ENCODE assay signal across 4 worm cellular contexts in the genomic region with DNA sequence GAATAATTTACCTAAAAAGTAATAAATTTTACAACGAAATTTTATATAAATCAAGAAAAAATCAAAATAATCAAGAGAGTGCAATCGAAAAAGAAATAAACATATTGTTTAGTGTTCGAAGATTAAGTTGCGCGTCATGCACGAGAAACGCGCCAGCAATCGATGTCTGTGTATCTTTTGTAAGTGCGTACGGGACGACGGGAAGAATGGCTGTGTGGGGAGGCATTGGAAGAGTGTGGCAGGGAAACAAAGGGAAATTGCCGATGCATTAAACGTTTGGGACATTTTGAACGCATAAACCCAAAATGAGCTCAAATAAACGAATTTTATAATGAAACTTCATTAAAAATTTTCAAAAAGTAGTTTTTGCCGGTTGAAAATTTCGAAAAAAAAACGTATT.
TF ChIP-seq lines count a peak whose summit lies in the region.

immt-1 (minus strand) TSS at position 11 of the 400 bp plus-strand sequence.

TF ChIP-seq in whole organism, L2 larva, 48 proteins besides CTCF, POLR2A, EP300 and RAD21 (continues in another document):
- TF ChIP-seq nhr-23 (tag; optimal IDR thresholded peaks at IDR 0.05; lab: Kevin White, UChicago), result no peak
- TF ChIP-seq mdl-1 (tag; optimal IDR thresholded peaks at IDR 0.05; lab: Kevin White, UChicago), result no peak
- peak; percentile 29 for TF ChIP-seq nhr-21 (tag; optimal IDR thresholded peaks at IDR 0.05; lab: Kevin White, UChicago)
- no peak for TF ChIP-seq R02D3.7 (tag; optimal IDR thresholded peaks at IDR 0.05; lab: Kevin White, UChicago)
- TF ChIP-seq nhr-77 (tag; optimal IDR thresholded peaks at IDR 0.05; lab: Kevin White, UChicago), result no peak
- TF ChIP-seq fos-1 (tag; optimal IDR thresholded peaks at IDR 0.05; lab: Kevin White, UChicago), result peak; percentile 90
- no peak for TF ChIP-seq elt-1 (tag; optimal IDR thresholded peaks at IDR 0.05; lab: Kevin White, UChicago)
- peak; percentile 54 for TF ChIP-seq sem-4 (tag; optimal IDR thresholded peaks at IDR 0.05; lab: Kevin White, UChicago)
- peak; percentile 90 for TF ChIP-seq nhr-129 (tag; optimal IDR thresholded peaks at IDR 0.05; lab: Kevin White, UChicago)
- TF ChIP-seq mab-5 (tag; optimal IDR thresholded peaks at IDR 0.05; lab: Kevin White, UChicago), result peak; percentile 62
- TF ChIP-seq skn-1 (tag; optimal IDR thresholded peaks at IDR 0.05; lab: Kevin White, UChicago), result peak; percentile 59
- no peak for TF ChIP-seq unc-62 (GFP tag; optimal IDR thresholded peaks at IDR 0.05; lab: Kevin White, UChicago)
- TF ChIP-seq lin-13 (GFP tag; optimal IDR thresholded peaks at IDR 0.05; lab: Kevin White, UChicago), result peak; percentile 76
- TF ChIP-seq dmd-4 (tag; optimal IDR thresholded peaks at IDR 0.05; lab: Kevin White, UChicago), result peak; percentile 57
- peak; percentile 65 for TF ChIP-seq snpc-4 (tag; optimal IDR thresholded peaks at IDR 0.05; lab: Kevin White, UChicago)
- TF ChIP-seq Y55F3AM.14 (GFP tag; optimal IDR thresholded peaks at IDR 0.05; lab: Kevin White, UChicago), result no peak
- peak; percentile 65 for TF ChIP-seq nhr-25 (tag; optimal IDR thresholded peaks at IDR 0.05; lab: Kevin White, UChicago)
- peak; percentile 76 for TF ChIP-seq ztf-4 (tag; optimal IDR thresholded peaks at IDR 0.05; lab: Kevin White, UChicago)
- TF ChIP-seq alr-1 (tag; optimal IDR thresholded peaks at IDR 0.05; lab: Kevin White, UChicago), result no peak
- TF ChIP-seq gmeb-1 (tag; optimal IDR thresholded peaks at IDR 0.05; lab: Kevin White, UChicago), result peak; percentile 68
- TF ChIP-seq C34F6.9 (tag; optimal IDR thresholded peaks at IDR 0.05; lab: Kevin White, UChicago), result peak; percentile 90
- peak; percentile 92 for TF ChIP-seq unc-55 (GFP tag; optimal IDR thresholded peaks at IDR 0.05; lab: Kevin White, UChicago)

TF ChIP-seq in whole organism, L4 larva, 104 proteins besides CTCF, POLR2A, EP300 and RAD21 (continues in another document):
- TF ChIP-seq hlh-30 (tag; optimal IDR thresholded peaks at IDR 0.05; lab: Kevin White, UChicago; ENCODE audit: insufficient read depth), result peak; percentile 65
- TF ChIP-seq zag-1 (tag; optimal IDR thresholded peaks at IDR 0.05; lab: Kevin White, UChicago), result no peak
- TF ChIP-seq fkh-10 (GFP tag; optimal IDR thresholded peaks at IDR 0.05; lab: Kevin White, UChicago), result peak; percentile 44
- TF ChIP-seq zip-2 (tag; optimal IDR thresholded peaks at IDR 0.05; lab: Kevin White, UChicago), result no peak
- no peak for TF ChIP-seq zfp-3 (GFP tag; conservative IDR thresholded peaks at IDR 0.05; lab: Robert Waterston, UW)
- peak; percentile 51 for TF ChIP-seq T26A8.4 (GFP tag; IDR thresholded peaks at IDR 0.05; lab: Robert Waterston, UW)
- no peak for TF ChIP-seq nhr-10 (tag; optimal IDR thresholded peaks at IDR 0.05; lab: Kevin White, UChicago)
- TF ChIP-seq nhr-25 (tag; optimal IDR thresholded peaks at IDR 0.05; lab: Kevin White, UChicago; ENCODE audit: borderline replicate concordance, insufficient read depth), result no peak
- TF ChIP-seq pqm-1 (tag; optimal IDR thresholded peaks at IDR 0.05; lab: Kevin White, UChicago), result peak; percentile 68
- no peak for TF ChIP-seq ceh-44 (GFP tag; IDR thresholded peaks at IDR 0.05; lab: Robert Waterston, UW)
- TF ChIP-seq lin-15B (tag; optimal IDR thresholded peaks at IDR 0.05; lab: Kevin White, UChicago), result no peak
- peak; percentile 86 for TF ChIP-seq hlh-11 (tag; optimal IDR thresholded peaks at IDR 0.05; lab: Kevin White, UChicago)
- TF ChIP-seq tra-1 (GFP tag; IDR thresholded peaks at IDR 0.05; lab: Robert Waterston, UW), result 0 out of 2 replicates have a peak, but pooled peaks have one; percentile 31
- TF ChIP-seq F26F4.8 (GFP tag; conservative IDR thresholded peaks at IDR 0.05; lab: Robert Waterston, UW), result no peak
- TF ChIP-seq zip-11 (GFP tag; IDR thresholded peaks at IDR 0.05; lab: Robert Waterston, UW), result no peak
- peak; percentile 85 for TF ChIP-seq hmg-1.1 (GFP tag; IDR thresholded peaks at IDR 0.05; lab: Robert Waterston, UW)
- no peak for TF ChIP-seq ztf-11 (tag; optimal IDR thresholded peaks at IDR 0.05; lab: Kevin White, UChicago)
- TF ChIP-seq D1046.2 (GFP tag; IDR thresholded peaks at IDR 0.05; lab: Robert Waterston, UW), result no peak
- no peak for TF ChIP-seq ama-1 (optimal IDR thresholded peaks at IDR 0.05; lab: Kevin White, UChicago)
- no peak for TF ChIP-seq ceh-82 (tag; optimal IDR thresholded peaks at IDR 0.05; lab: Kevin White, UChicago)
- peak; percentile 68 for TF ChIP-seq nhr-11 (tag; optimal IDR thresholded peaks at IDR 0.05; lab: Kevin White, UChicago)
- peak; percentile 80 for TF ChIP-seq rbr-2 (tag; optimal IDR thresholded peaks at IDR 0.05; lab: Kevin White, UChicago)
- no peak for TF ChIP-seq jun-1 (tag; optimal IDR thresholded peaks at IDR 0.05; lab: Kevin White, UChicago)

TF ChIP-seq in whole organism, late embryonic, 69 proteins besides CTCF, POLR2A, EP300 and RAD21 (continues in another document):
- no peak for TF ChIP-seq unc-3 (GFP tag; conservative IDR thresholded peaks at IDR 0.05; lab: Robert Waterston, UW)
- peak; percentile 15 for TF ChIP-seq unc-3 (tag; optimal IDR thresholded peaks at IDR 0.05; lab: Kevin White, UChicago)
- TF ChIP-seq lin-11 (tag; optimal IDR thresholded peaks at IDR 0.05; lab: Kevin White, UChicago), result no peak
- TF ChIP-seq sox-4 (tag; optimal IDR thresholded peaks at IDR 0.05; lab: Kevin White, UChicago), result no peak
- TF ChIP-seq pax-1 (tag; optimal IDR thresholded peaks at IDR 0.05; lab: Kevin White, UChicago), result peak; percentile 50
- TF ChIP-seq ceh-6 (GFP tag; optimal IDR thresholded peaks at IDR 0.05; lab: Kevin White, UChicago), result no peak
- peak; percentile 16 for TF ChIP-seq madf-2 (tag; optimal IDR thresholded peaks at IDR 0.05; lab: Kevin White, UChicago)
- peak; percentile 70 for TF ChIP-seq unc-55 (GFP tag; optimal IDR thresholded peaks at IDR 0.05; lab: Kevin White, UChicago)
- TF ChIP-seq fax-1 (tag; optimal IDR thresholded peaks at IDR 0.05; lab: Kevin White, UChicago), result no peak
- TF ChIP-seq dmd-4 (tag; optimal IDR thresholded peaks at IDR 0.05; lab: Kevin White, UChicago; ENCODE audit: borderline replicate concordance), result peak; percentile 34
- no peak for TF ChIP-seq hlh-6 (tag; optimal IDR thresholded peaks at IDR 0.05; lab: Kevin White, UChicago)
- no peak for TF ChIP-seq che-1 (tag; optimal IDR thresholded peaks at IDR 0.05; lab: Kevin White, UChicago)
- peak; percentile 14 for TF ChIP-seq C38D4.7 (GFP tag; optimal IDR thresholded peaks at IDR 0.05; lab: Kevin White, UChicago)
- peak; percentile 60 for TF ChIP-seq dve-1 (tag; optimal IDR thresholded peaks at IDR 0.05; lab: Kevin White, UChicago)
- peak; percentile 50; the same call in 1 of the 2 replicates for TF ChIP-seq sox-2 (GFP tag; IDR thresholded peaks at IDR 0.05; lab: Robert Waterston, UW)
- TF ChIP-seq ceh-48 (tag; optimal IDR thresholded peaks at IDR 0.05; lab: Kevin White, UChicago), result peak; percentile 1
- TF ChIP-seq ceh-18 (tag; optimal IDR thresholded peaks at IDR 0.05; lab: Kevin White, UChicago), result peak; percentile 46
- peak; percentile 32 for TF ChIP-seq ref-2 (tag; optimal IDR thresholded peaks at IDR 0.05; lab: Kevin White, UChicago)
- TF ChIP-seq fkh-10 (GFP tag; optimal IDR thresholded peaks at IDR 0.05; lab: Kevin White, UChicago), result no peak
- no peak for TF ChIP-seq Y22D7AL.16 (tag; optimal IDR thresholded peaks at IDR 0.05; lab: Kevin White, UChicago)
- no peak for TF ChIP-seq K09A11.1 (tag; optimal IDR thresholded peaks at IDR 0.05; lab: Kevin White, UChicago; ENCODE audit: insufficient read depth)
- TF ChIP-seq ceh-31 (tag; optimal IDR thresholded peaks at IDR 0.05; lab: Kevin White, UChicago), result peak; percentile 82
- TF ChIP-seq ceh-2 (tag; optimal IDR thresholded peaks at IDR 0.05; lab: Kevin White, UChicago), result peak; percentile 35
- TF ChIP-seq hlh-8 (tag; optimal IDR thresholded peaks at IDR 0.05; lab: Kevin White, UChicago), result no peak

TF ChIP-seq in whole organism, mixed stage, embryonic, 35 proteins besides CTCF, POLR2A, EP300 and RAD21 (continues in another document):
- no peak for TF ChIP-seq flh-1 (GFP tag; optimal IDR thresholded peaks at IDR 0.05; lab: Kevin White, UChicago)
- TF ChIP-seq lin-13 (tag; optimal IDR thresholded peaks at IDR 0.05; lab: Kevin White, UChicago), result peak; percentile 80
- peak; percentile 8 for TF ChIP-seq nhr-2 (tag; optimal IDR thresholded peaks at IDR 0.05; lab: Kevin White, UChicago)
- TF ChIP-seq pha-4 (tag; optimal IDR thresholded peaks at IDR 0.05; lab: Kevin White, UChicago), result peak; percentile 86
- TF ChIP-seq nhr-28 (tag; optimal IDR thresholded peaks at IDR 0.05; lab: Kevin White, UChicago), result no peak
- TF ChIP-seq cnd-1 (tag; optimal IDR thresholded peaks at IDR 0.05; lab: Kevin White, UChicago), result no peak
- TF ChIP-seq ham-2 (GFP tag; optimal IDR thresholded peaks at IDR 0.05; lab: Kevin White, UChicago), result no peak
- no peak for TF ChIP-seq M03D4.4 (tag; optimal IDR thresholded peaks at IDR 0.05; lab: Kevin White, UChicago)
- no peak for TF ChIP-seq nhr-12 (tag; optimal IDR thresholded peaks at IDR 0.05; lab: Kevin White, UChicago)
- peak; percentile 66 for TF ChIP-seq ces-1 (GFP tag; optimal IDR thresholded peaks at IDR 0.05; lab: Kevin White, UChicago)
- no peak for TF ChIP-seq ceh-83 (GFP tag; optimal IDR thresholded peaks at IDR 0.05; lab: Kevin White, UChicago)
- TF ChIP-seq elt-1 (tag; optimal IDR thresholded peaks at IDR 0.05; lab: Kevin White, UChicago; ENCODE audit: borderline replicate concordance, insufficient read depth), result no peak
- TF ChIP-seq blmp-1 (tag; optimal IDR thresholded peaks at IDR 0.05; lab: Kevin White, UChicago), result no peak
- TF ChIP-seq bed-3 (GFP tag; optimal IDR thresholded peaks at IDR 0.05; lab: Kevin White, UChicago), result no peak
- TF ChIP-seq elt-3 (tag; optimal IDR thresholded peaks at IDR 0.05; lab: Kevin White, UChicago), result no peak
- no peak for TF ChIP-seq snpc-4 (tag; optimal IDR thresholded peaks at IDR 0.05; lab: Kevin White, UChicago)
- peak; percentile 18 for TF ChIP-seq nhr-237 (tag; optimal IDR thresholded peaks at IDR 0.05; lab: Kevin White, UChicago)
- TF ChIP-seq ztf-11 (tag; optimal IDR thresholded peaks at IDR 0.05; lab: Kevin White, UChicago), result no peak
- TF ChIP-seq unc-120 (tag; optimal IDR thresholded peaks at IDR 0.05; lab: Kevin White, UChicago; ENCODE audit: poor library complexity, severe bottlenecking), result peak; percentile 62
- TF ChIP-seq nhr-76 (tag; optimal IDR thresholded peaks at IDR 0.05; lab: Kevin White, UChicago), result no peak
- peak; percentile 83 for TF ChIP-seq lsy-2 (tag; optimal IDR thresholded peaks at IDR 0.05; lab: Kevin White, UChicago)
- no peak for TF ChIP-seq lin-32 (GFP tag; optimal IDR thresholded peaks at IDR 0.05; lab: Kevin White, UChicago)
- no peak for TF ChIP-seq tbx-8 (GFP tag; optimal IDR thresholded peaks at IDR 0.05; lab: Kevin White, UChicago)
- peak; percentile 66 for TF ChIP-seq sptf-1 (tag; optimal IDR thresholded peaks at IDR 0.05; lab: Kevin White, UChicago)
- TF ChIP-seq unc-39 (tag; optimal IDR thresholded peaks at IDR 0.05; lab: Kevin White, UChicago), result no peak
- no peak for TF ChIP-seq hlh-1 (tag; optimal IDR thresholded peaks at IDR 0.05; lab: Kevin White, UChicago)
- no peak for TF ChIP-seq drap-1 (GFP tag; optimal IDR thresholded peaks at IDR 0.05; lab: Kevin White, UChicago)
- TF ChIP-seq mab-5 (tag; optimal IDR thresholded peaks at IDR 0.05; lab: Kevin White, UChicago), result no peak
